Fruit fly (Drosophila melanogaster): ENCODE measurements around the gene CG17122.

CG17122 gene

dm6 chr3L:20309758-20310733 is 34.9 kb upstream of the CG17122 start (continued):
- TF ChIP-seq CG31365 (tag; optimal IDR thresholded peaks at IDR 0.05) (no peak), salm (tag; optimal IDR thresholded peaks at IDR 0.05) (no peak), lov (optimal IDR thresholded peaks at IDR 0.05) (no peak), lov (GFP tag; IDR thresholded peaks at IDR 0.05) (no peak), NK7.1 (GFP tag; optimal IDR thresholded peaks at IDR 0.05) (no peak), Hr39 (optimal IDR thresholded peaks at IDR 0.05) (no peak), CG11398 (GFP tag; optimal IDR thresholded peaks at IDR 0.05) (no peak), klu (GFP tag; IDR thresholded peaks at IDR 0.05) (peak; percentile 33; the same call in 1 of the 2 replicates), zfh2 (GFP tag; optimal IDR thresholded peaks at IDR 0.05) (peak; percentile 54), Jarid2 (GFP tag; optimal IDR thresholded peaks at IDR 0.05) (no peak), peb (GFP tag; IDR thresholded peaks at IDR 0.05) (no peak), CG14441 (GFP tag; IDR thresholded peaks at IDR 0.05) (peak; percentile 30; the same call in 1 of the 2 replicates), CG16813 (GFP tag; IDR thresholded peaks at IDR 0.05; ENCODE audit: partially characterized antibody) (peak; percentile 87), sens-2 (GFP tag; IDR thresholded peaks at IDR 0.05) (no peak), maf-S (GFP tag; optimal IDR thresholded peaks at IDR 0.05) (peak; percentile 10), MBD-R2 (GFP tag; IDR thresholded peaks at IDR 0.05) (peak; percentile 75), Tbp (GFP tag; optimal IDR thresholded peaks at IDR 0.05) (no peak), CG11695 (GFP tag; IDR thresholded peaks at IDR 0.05) (no peak), CG7839 (tag; optimal IDR thresholded peaks at IDR 0.05) (no peak), crc (GFP tag; optimal IDR thresholded peaks at IDR 0.05) (no peak), Fer2 (tag; optimal IDR thresholded peaks at IDR 0.05) (no peak), mirr (GFP tag; optimal IDR thresholded peaks at IDR 0.05) (no peak), CG15696 (tag; optimal IDR thresholded peaks at IDR 0.05) (no peak), CG10209 (GFP tag; optimal IDR thresholded peaks at IDR 0.05) (no peak), C15 (GFP tag; IDR thresholded peaks at IDR 0.05) (no peak), CG3995 (GFP tag; optimal IDR thresholded peaks at IDR 0.05) (peak; percentile 55), Atf3 (GFP tag; optimal IDR thresholded peaks at IDR 0.05) (peak; percentile 16), CG13894 (tag; optimal IDR thresholded peaks at IDR 0.05) (peak; percentile 26), Six4 (GFP tag; optimal IDR thresholded peaks at IDR 0.05) (peak; percentile 10), bcd (GFP tag; optimal IDR thresholded peaks at IDR 0.05) (peak; percentile 45), CG1024 (GFP tag; IDR thresholded peaks at IDR 0.05) (no peak), oc (tag; optimal IDR thresholded peaks at IDR 0.05) (no peak), inv (GFP tag; IDR thresholded peaks at IDR 0.05; ENCODE audit: partially characterized antibody) (peak; percentile 77), knrl (GFP tag; IDR thresholded peaks at IDR 0.05; ENCODE audit: partially characterized antibody) (peak; percentile 87), CG15601 (tag; optimal IDR thresholded peaks at IDR 0.05) (no peak), CG1647 (GFP tag; optimal IDR thresholded peaks at IDR 0.05) (peak; percentile 8), gcm2 (GFP tag; optimal IDR thresholded peaks at IDR 0.05) (peak; percentile 8), CG7745 (tag; optimal IDR thresholded peaks at IDR 0.05) (no peak), lab (GFP tag; optimal IDR thresholded peaks at IDR 0.05) (no peak), CG16863 (GFP tag; optimal IDR thresholded peaks at IDR 0.05) (peak; percentile 44), CG14860 (GFP tag; IDR thresholded peaks at IDR 0.05; ENCODE audit: partially characterized antibody) (peak; percentile 69), CG9727 (GFP tag; optimal IDR thresholded peaks at IDR 0.05) (peak; percentile 34), Hmx (GFP tag; optimal IDR thresholded peaks at IDR 0.05) (no peak), fd96Cb (tag; optimal IDR thresholded peaks at IDR 0.05) (no peak), zf30C (GFP tag; optimal IDR thresholded peaks at IDR 0.05) (no peak), CG2120 (GFP tag; optimal IDR thresholded peaks at IDR 0.05) (peak; percentile 75), fd3F (GFP tag; optimal IDR thresholded peaks at IDR 0.05) (no peak), rib (GFP tag; IDR thresholded peaks at IDR 0.05) (no peak), lola (GFP tag; optimal IDR thresholded peaks at IDR 0.05) (no peak)

Measured in whole organism, embryonic.